Fruit fly (Drosophila melanogaster) whole organism, adult: ENCODE measurements around the gene CG42500.

ENCODE experiments used
- CG11617 ChIP-seq: fragments of 200-800 bp; sonication (Bioruptor generic); optimal IDR thresholded peaks from 2 replicates; lab custom pipeline; 2017; ENCODE audit warnings: mild to moderate bottlenecking, missing biosample characterization, missing genetic modification reagents, missing genetic modification characterization
- CG12768 ChIP-seq: fragments of 200-800 bp; sonication (Bioruptor generic); optimal IDR thresholded peaks from 2 replicates; lab custom pipeline; 2017; ENCODE audit warnings: missing biosample characterization, missing genetic modification characterization, mild to moderate bottlenecking, moderate library complexity, missing genetic modification reagents
- CG14711 ChIP-seq: fragments of 200-800 bp; sonication (Bioruptor generic); optimal IDR thresholded peaks from 2 replicates; lab custom pipeline; 2018; ENCODE audit warnings: missing biosample characterization, mild to moderate bottlenecking, missing genetic modification characterization, moderate library complexity
- CG1620 ChIP-seq: fragments of 200-800 bp; sonication (Bioruptor generic); optimal IDR thresholded peaks from 2 replicates; lab custom pipeline; 2016; ENCODE audit warnings: missing biosample characterization, missing genetic modification characterization
- CG33017 ChIP-seq: fragments of 200-800 bp; sonication (Bioruptor generic); optimal IDR thresholded peaks from 2 replicates; lab custom pipeline; 2018; ENCODE audit warnings: missing biosample characterization, mild to moderate bottlenecking, missing genetic modification characterization, moderate library complexity
- CG5204 ChIP-seq: fragments of 200-800 bp; sonication (Bioruptor generic); optimal IDR thresholded peaks from 2 replicates; lab custom pipeline; 2016; ENCODE audit warnings: missing biosample characterization, missing genetic modification characterization
- CG7045 ChIP-seq: fragments of 200-800 bp; sonication (Bioruptor generic); optimal IDR thresholded peaks from 2 replicates; lab custom pipeline; 2017; ENCODE audit warnings: missing biosample characterization, mild to moderate bottlenecking, missing genetic modification characterization
- CG7101 ChIP-seq: fragments of 200-800 bp; sonication (Bioruptor generic); optimal IDR thresholded peaks from 2 replicates; lab custom pipeline; 2018; ENCODE audit warnings: missing biosample characterization, mild to moderate bottlenecking, missing genetic modification characterization, moderate library complexity
- Clk ChIP-seq: fragments of 200-800 bp; sonication (Bioruptor generic); optimal IDR thresholded peaks from 2 replicates; lab custom pipeline; 2017; ENCODE audit warnings: missing biosample characterization, missing genetic modification characterization
- Crg-1 ChIP-seq: fragments of 200-800 bp; sonication (Bioruptor generic); optimal IDR thresholded peaks from 2 replicates; lab custom pipeline; 2016; ENCODE audit warnings: missing biosample characterization, missing genetic modification characterization
- Hr96 ChIP-seq: fragments of 200-800 bp; sonication (Bioruptor generic); optimal IDR thresholded peaks from 2 replicates; lab custom pipeline; 2016; ENCODE audit warnings: missing biosample characterization, missing genetic modification characterization
- Mnt ChIP-seq: fragments of 200-800 bp; sonication (Bioruptor generic); optimal IDR thresholded peaks from 2 replicates; lab custom pipeline; 2016; ENCODE audit warnings: missing biosample characterization, mild to moderate bottlenecking, missing genetic modification characterization
- bab1 ChIP-seq: fragments of 200-800 bp; sonication (Bioruptor generic); optimal IDR thresholded peaks from 3 replicates; lab custom pipeline; 2019; ENCODE audit warnings: missing biosample characterization, mild to moderate bottlenecking, missing genetic modification characterization, moderate library complexity
- cic ChIP-seq: fragments of 200-800 bp; sonication (Bioruptor generic); optimal IDR thresholded peaks from 2 replicates; lab custom pipeline; 2017; ENCODE audit warnings: missing biosample characterization, mild to moderate bottlenecking, missing genetic modification characterization, moderate library complexity
- cnc ChIP-seq, 2 experiments: fragments of >200 bp; optimal IDR thresholded peaks; 2 replicates each; lab custom pipeline; 2017
- kay ChIP-seq: fragments of 200-800 bp; sonication (Bioruptor generic); peaks from one replicate; lab custom pipeline; 2016; ENCODE audit warnings: missing biosample characterization, missing genetic modification characterization, borderline replicate concordance
- ovo ChIP-seq: fragments of 200-800 bp; sonication (Bioruptor generic); optimal IDR thresholded peaks from 2 replicates; lab custom pipeline; 2016; ENCODE audit warnings: missing biosample characterization, missing genetic modification characterization
- pad ChIP-seq: fragments of 200-800 bp; sonication (Bioruptor generic); optimal IDR thresholded peaks from 3 replicates; lab custom pipeline; 2017; ENCODE audit warnings: missing biosample characterization, missing genetic modification characterization, mild to moderate bottlenecking, moderate library complexity, missing genetic modification reagents
- tj ChIP-seq: fragments of 200-800 bp; sonication (Bioruptor generic); optimal IDR thresholded peaks from 3 replicates; lab custom pipeline; 2017; ENCODE audit warnings: missing biosample characterization, mild to moderate bottlenecking, missing genetic modification characterization, moderate library complexity
- toe ChIP-seq: fragments of 200-800 bp; sonication (Bioruptor generic); optimal IDR thresholded peaks from 2 replicates; lab custom pipeline; 2016; ENCODE audit warnings: missing biosample characterization, missing genetic modification characterization

Gene CG42500

dm6 chr3R:14116088-14116487 is 36.4 kb downstream of the CG42500 start:
- no peak for TF ChIP-seq CG11617 (GFP tag; lab: Kevin White, UChicago)
- no peak for TF ChIP-seq cnc (optimal IDR thresholded peaks at IDR 0.05; lab: Kevin White, UChicago)
- TF ChIP-seq CG33017 (tag; lab: Kevin White, UChicago): no peak
- TF ChIP-seq pad: no peak
- TF ChIP-seq Crg-1 (GFP tag; lab: Kevin White, UChicago): no peak
- TF ChIP-seq bab1 (GFP tag; lab: Kevin White, UChicago): no peak
- TF ChIP-seq CG1620 (GFP tag; lab: Kevin White, UChicago): no peak
- no peak for TF ChIP-seq toe (GFP tag; lab: Kevin White, UChicago)
- no peak for TF ChIP-seq Mnt (GFP tag; lab: Kevin White, UChicago)
- no peak for TF ChIP-seq CG7045
- TF ChIP-seq CG5204 (GFP tag; lab: Kevin White, UChicago): no peak
- TF ChIP-seq Clk (GFP tag; lab: Kevin White, UChicago): no peak
- TF ChIP-seq CG12768 (GFP tag; lab: Kevin White, UChicago): no peak
- no peak for TF ChIP-seq ovo (GFP tag; lab: Kevin White, UChicago)
- no peak for TF ChIP-seq kay (GFP tag; lab: Kevin White, UChicago)
- no peak for TF ChIP-seq cic (GFP tag; lab: Kevin White, UChicago)
- TF ChIP-seq CG7101: no peak
- no peak for TF ChIP-seq tj (GFP tag; lab: Kevin White, UChicago)
- TF ChIP-seq CG14711 (tag; lab: Kevin White, UChicago): no peak

- TF ChIP-seq cnc (optimal IDR thresholded peaks at IDR 0.05; lab: Kevin White, UChicago) (no peak), Clk (GFP tag; lab: Kevin White, UChicago) (no peak), CG1620 (GFP tag; lab: Kevin White, UChicago) (no peak), Hr96 (no peak), CG33017 (tag; lab: Kevin White, UChicago) (no peak), Crg-1 (GFP tag; lab: Kevin White, UChicago) (no peak), tj (GFP tag; lab: Kevin White, UChicago) (no peak)
Observed at dm6 chr3R:14112066-14112465, 40.4 kb downstream of the CG42500 start, which contains the start of gene CG14357. TSS of gene CG14357 (minus strand) at chr3R:14112166.

dm6 chr3R:14109145-14109544 is 43.3 kb downstream of the CG42500 start, which contains the start of gene Or88a:
TSS of gene Or88a (plus strand) at chr3R:14109445.
- no peak for TF ChIP-seq Hr96
- TF ChIP-seq CG12768 (GFP tag; lab: Kevin White, UChicago): no peak
- no peak for TF ChIP-seq CG11617 (GFP tag; lab: Kevin White, UChicago)

- peak; percentile 43 for TF ChIP-seq pad
- TF ChIP-seq CG1620 (GFP tag; lab: Kevin White, UChicago): no peak
- TF ChIP-seq CG33017 (tag; lab: Kevin White, UChicago): peak; percentile 14
- TF ChIP-seq CG5204 (GFP tag; lab: Kevin White, UChicago): no peak
- TF ChIP-seq CG7045: peak; percentile 41
- no peak for TF ChIP-seq Mnt (GFP tag; lab: Kevin White, UChicago)
- peak; percentile 3 for TF ChIP-seq cic (GFP tag; lab: Kevin White, UChicago)
Observed at dm6 chr3R:14108158-14108921, 44.1 kb downstream of the CG42500 start, which contains the start of gene CG12402. TSS of gene CG12402 (minus strand) at chr3R:14108321.

- no peak for TF ChIP-seq CG12768 (GFP tag; lab: Kevin White, UChicago)
- no peak for TF ChIP-seq toe (GFP tag; lab: Kevin White, UChicago)
- TF ChIP-seq Crg-1 (GFP tag; lab: Kevin White, UChicago): no peak
- no peak for TF ChIP-seq pad
- TF ChIP-seq kay (GFP tag; lab: Kevin White, UChicago): no peak
- no peak for TF ChIP-seq CG1620 (GFP tag; lab: Kevin White, UChicago)
- TF ChIP-seq CG5204 (GFP tag; lab: Kevin White, UChicago): no peak
- no peak for TF ChIP-seq ovo (GFP tag; lab: Kevin White, UChicago)
- no peak for TF ChIP-seq cnc (optimal IDR thresholded peaks at IDR 0.05; lab: Kevin White, UChicago)
Observed at dm6 chr3R:14107597-14107996, 44.9 kb downstream of the CG42500 start.

- no peak for TF ChIP-seq cnc (optimal IDR thresholded peaks at IDR 0.05; lab: Kevin White, UChicago)
- TF ChIP-seq bab1 (GFP tag; lab: Kevin White, UChicago): no peak
- TF ChIP-seq CG11617 (GFP tag; lab: Kevin White, UChicago): no peak
- TF ChIP-seq Hr96: no peak
- no peak for TF ChIP-seq CG14711 (tag; lab: Kevin White, UChicago)
- no peak for TF ChIP-seq cic (GFP tag; lab: Kevin White, UChicago)
- no peak for TF ChIP-seq CG7045
- TF ChIP-seq CG7101: no peak
- TF ChIP-seq Clk (GFP tag; lab: Kevin White, UChicago): no peak
- TF ChIP-seq CG12768 (GFP tag; lab: Kevin White, UChicago): no peak
- no peak for TF ChIP-seq CG5204 (GFP tag; lab: Kevin White, UChicago)
Observed at dm6 chr3R:14103022-14103421, 49.4 kb downstream of the CG42500 start, which contains the start of gene PK1-R. TSS of gene PK1-R (minus strand) at chr3R:14103122.
